Worm (Caenorhabditis elegans) whole organism, L2 larva: ENCODE measurements around the gene K08H2.10.
A peak's percentile ranks its signal among the peaks of the same experiment; 100 is the strongest.

ENCODE experiments used
- C34F6.9 ChIP-seq: fragments of 150-350 bp; optimal IDR thresholded peaks from 2 replicates; lab custom pipeline; 2014; ENCODE audit warnings: missing biosample characterization, missing genetic modification characterization
- R02D3.7 ChIP-seq: fragments of 150-350 bp; optimal IDR thresholded peaks from 2 replicates; lab custom pipeline; 2014; ENCODE audit warnings: missing biosample characterization, missing genetic modification characterization
- Y55F3AM.14 ChIP-seq: fragments of 200-800 bp; sonication (Bioruptor generic); optimal IDR thresholded peaks from 2 replicates; lab custom pipeline; 2018; ENCODE audit warnings: mild to moderate bottlenecking, missing genetic modification characterization, missing compliant biosample characterization
- ZK546.5 ChIP-seq: sonication (generic microtip); optimal IDR thresholded peaks from 2 replicates; lab custom pipeline; 2017; ENCODE audit warnings: missing biosample characterization, missing genetic modification characterization
- aly-2 ChIP-seq: fragments of 150-350 bp; optimal IDR thresholded peaks from 2 replicates; lab custom pipeline; 2014; ENCODE audit warnings: missing biosample characterization, missing genetic modification characterization
- blmp-1 ChIP-seq: sonication (generic microtip); optimal IDR thresholded peaks from 2 replicates; lab custom pipeline; 2017; ENCODE audit warnings: missing genetic modification characterization, mild to moderate bottlenecking, missing compliant biosample characterization, antibody characterized with exemption, moderate library complexity; ENCODE audit not compliant: insufficient read depth
- ceh-16 ChIP-seq: fragments of 150-350 bp; optimal IDR thresholded peaks from 2 replicates; lab custom pipeline; 2014; ENCODE audit warnings: missing biosample characterization, missing genetic modification characterization
- ceh-82 ChIP-seq: fragments of 150-350 bp; optimal IDR thresholded peaks from 2 replicates; lab custom pipeline; 2014; ENCODE audit warnings: missing biosample characterization, missing genetic modification characterization
- crh-2 ChIP-seq: sonication (generic microtip); optimal IDR thresholded peaks from 2 replicates; lab custom pipeline; 2017; ENCODE audit warnings: missing biosample characterization, missing genetic modification characterization
- dmd-4 ChIP-seq: sonication (generic microtip); optimal IDR thresholded peaks from 2 replicates; lab custom pipeline; 2017; ENCODE audit warnings: missing biosample characterization, missing genetic modification characterization
- elt-1 ChIP-seq: fragments of 150-350 bp; optimal IDR thresholded peaks from 2 replicates; lab custom pipeline; 2014; ENCODE audit warnings: missing biosample characterization, missing genetic modification characterization
- elt-3 ChIP-seq: sonication (generic microtip); optimal IDR thresholded peaks from 2 replicates; lab custom pipeline; 2017; ENCODE audit warnings: missing biosample characterization, missing genetic modification characterization
- fos-1 ChIP-seq: fragments of 150-350 bp; optimal IDR thresholded peaks from 2 replicates; lab custom pipeline; 2014; ENCODE audit warnings: missing biosample characterization, missing genetic modification characterization
- gmeb-1 ChIP-seq: fragments of 150-350 bp; optimal IDR thresholded peaks from 2 replicates; lab custom pipeline; 2014; ENCODE audit warnings: missing biosample characterization, missing genetic modification characterization
- lin-13 ChIP-seq: fragments of 150-350 bp; optimal IDR thresholded peaks from 2 replicates; lab custom pipeline; 2014; ENCODE audit warnings: missing biosample characterization, missing genetic modification reagents, missing genetic modification characterization
- mab-5 ChIP-seq: fragments of 150-350 bp; optimal IDR thresholded peaks from 2 replicates; lab custom pipeline; 2014; ENCODE audit warnings: missing biosample characterization, missing genetic modification characterization
- mbf-1 ChIP-seq: sonication (generic microtip); optimal IDR thresholded peaks from 2 replicates; lab custom pipeline; 2017; ENCODE audit warnings: missing biosample characterization, missing genetic modification characterization
- mdl-1 ChIP-seq, 2 experiments: fragments of 150-350 bp in 1 of 2; sonication (generic microtip) in 1 of 2; optimal IDR thresholded peaks; 2 replicates each; lab custom pipeline; 2017; ENCODE audit warnings: missing biosample characterization in 2 of 2, missing genetic modification characterization in 2 of 2
- nhr-10 ChIP-seq: sonication (generic microtip); optimal IDR thresholded peaks from 2 replicates; lab custom pipeline; 2017; ENCODE audit warnings: missing biosample characterization, missing genetic modification characterization
- nhr-11 ChIP-seq: fragments of 150-350 bp; optimal IDR thresholded peaks from 2 replicates; lab custom pipeline; 2014; ENCODE audit warnings: missing biosample characterization, missing genetic modification characterization
- nhr-12 ChIP-seq: fragments of 150-350 bp; optimal IDR thresholded peaks from 2 replicates; lab custom pipeline; 2014; ENCODE audit warnings: missing biosample characterization, missing genetic modification characterization
- nhr-129 ChIP-seq: fragments of 150-350 bp; optimal IDR thresholded peaks from 2 replicates; lab custom pipeline; 2014; ENCODE audit warnings: missing biosample characterization, missing genetic modification characterization
- nhr-237 ChIP-seq: fragments of 150-350 bp; optimal IDR thresholded peaks from 2 replicates; lab custom pipeline; 2014; ENCODE audit warnings: missing biosample characterization, missing genetic modification characterization
- nhr-25 ChIP-seq: fragments of 150-350 bp; sonication (generic microtip); optimal IDR thresholded peaks from 3 replicates; lab custom pipeline; 2014; ENCODE audit warnings: missing biosample characterization, missing genetic modification characterization
- nhr-6 ChIP-seq: fragments of 150-350 bp; optimal IDR thresholded peaks from 2 replicates; lab custom pipeline; 2014; ENCODE audit warnings: missing biosample characterization, missing genetic modification characterization
- nhr-77 ChIP-seq: fragments of 150-350 bp; optimal IDR thresholded peaks from 2 replicates; lab custom pipeline; 2014; ENCODE audit warnings: missing biosample characterization, missing genetic modification characterization
- sma-3 ChIP-seq: sonication (generic microtip); optimal IDR thresholded peaks from 2 replicates; lab custom pipeline; 2016; ENCODE audit warnings: missing genetic modification reagents, missing genetic modification characterization, missing compliant biosample characterization
- sma-9 ChIP-seq, 2 experiments: fragments of 150-350 bp in 1 of 2; sonication (generic microtip) in 1 of 2; optimal IDR thresholded peaks; 2 replicates each; lab custom pipeline; 2014 to 2016; ENCODE audit warnings: missing genetic modification characterization in 2 of 2, mild to moderate bottlenecking in 1 of 2, missing biosample characterization in 1 of 2, missing compliant biosample characterization in 1 of 2, missing genetic modification reagents in 1 of 2, moderate library complexity in 1 of 2
- unc-39 ChIP-seq: fragments of 150-350 bp; optimal IDR thresholded peaks from 2 replicates; lab custom pipeline; 2014; ENCODE audit warnings: missing biosample characterization, missing genetic modification characterization
- unc-55 ChIP-seq: fragments of 150-350 bp; sonication (generic microtip); optimal IDR thresholded peaks from 3 replicates; lab custom pipeline; 2014; ENCODE audit warnings: missing biosample characterization, missing genetic modification reagents, missing genetic modification characterization
- unc-62 ChIP-seq: fragments of 150-350 bp; optimal IDR thresholded peaks from 2 replicates; lab custom pipeline; 2014; ENCODE audit warnings: missing biosample characterization, missing genetic modification reagents, missing genetic modification characterization
- zag-1 ChIP-seq: fragments of 150-350 bp; optimal IDR thresholded peaks from 2 replicates; lab custom pipeline; 2014; ENCODE audit warnings: missing biosample characterization, missing genetic modification characterization
- ztf-1 ChIP-seq: fragments of 200-800 bp; sonication (Bioruptor generic); conservative IDR thresholded peaks from 2 replicates; pipeline ENCODE4 v1.3.6; 2022; ENCODE audit warnings: missing genetic modification characterization, missing compliant biosample characterization
- ztf-11 ChIP-seq: sonication (generic microtip); optimal IDR thresholded peaks from 2 replicates; lab custom pipeline; 2017; ENCODE audit warnings: missing biosample characterization, missing genetic modification characterization
- ztf-4 ChIP-seq: fragments of 150-350 bp; optimal IDR thresholded peaks from 2 replicates; lab custom pipeline; 2014; ENCODE audit warnings: missing biosample characterization, missing genetic modification characterization

The K08H2.10 gene

ce11 chrX:13226614-13227096 is 31.0 kb upstream of the K08H2.10 start, which contains the start of gene skr-21:
skr-21 (minus strand) TSS chrX:13226664.
- no peak for TF ChIP-seq sma-9 (GFP tag; optimal IDR thresholded peaks at IDR 0.05; lab: Kevin White, UChicago)
- no peak for TF ChIP-seq sma-9 (tag; optimal IDR thresholded peaks at IDR 0.05; lab: Kevin White, UChicago)
- TF ChIP-seq crh-2 (tag; lab: Kevin White, UChicago): peak; percentile 69

- TF ChIP-seq unc-62 (GFP tag; lab: Kevin White, UChicago): no peak
- no peak for TF ChIP-seq blmp-1 (tag; lab: Kevin White, UChicago)
- TF ChIP-seq mab-5 (tag; lab: Kevin White, UChicago): no peak
- no peak for TF ChIP-seq dmd-4 (tag; lab: Kevin White, UChicago)
- TF ChIP-seq fos-1 (tag; lab: Kevin White, UChicago): no peak
- TF ChIP-seq Y55F3AM.14: no peak
- TF ChIP-seq nhr-10 (tag; lab: Kevin White, UChicago): no peak
- TF ChIP-seq unc-55: no peak
- TF ChIP-seq nhr-11 (tag; lab: Kevin White, UChicago): no peak
- TF ChIP-seq mdl-1 (tag; optimal IDR thresholded peaks at IDR 0.05; lab: Kevin White, UChicago): no peak
- TF ChIP-seq elt-3 (tag; lab: Kevin White, UChicago): no peak
These were observed 29.8 kb upstream of the K08H2.10 start for ce11 chrX:13227778-13228177.

DNA sequence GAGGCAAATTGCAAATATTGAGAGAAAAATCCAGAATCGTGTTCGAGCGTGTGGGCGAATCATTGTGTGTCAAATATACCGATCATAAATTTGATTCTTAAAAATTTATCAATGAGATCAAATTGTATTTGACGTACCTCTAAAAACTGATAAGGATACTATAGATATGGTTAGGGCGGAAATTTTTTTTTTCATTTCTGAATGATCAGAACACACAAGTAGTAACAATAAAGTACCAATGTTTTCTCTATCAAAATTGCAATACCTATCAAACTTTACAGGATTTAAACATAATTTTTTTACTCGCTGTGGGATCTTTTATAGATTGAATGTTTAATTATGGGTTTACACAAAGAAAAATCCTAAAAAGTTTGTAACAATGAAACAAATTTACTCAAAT is 25.3 kb upstream of the K08H2.10 start, which contains the start of gene bgnt-1.5:
TSS of gene bgnt-1.5 (minus strand) at position 101 of the 400 bp plus-strand sequence.
- TF ChIP-seq zag-1 (tag; lab: Kevin White, UChicago) (no peak), mbf-1 (tag; lab: Kevin White, UChicago) (no peak), C34F6.9 (tag; lab: Kevin White, UChicago) (no peak), unc-62 (GFP tag; lab: Kevin White, UChicago) (no peak), nhr-12 (tag; lab: Kevin White, UChicago) (no peak), sma-9 (GFP tag; optimal IDR thresholded peaks at IDR 0.05; lab: Kevin White, UChicago) (no peak), sma-9 (tag; optimal IDR thresholded peaks at IDR 0.05; lab: Kevin White, UChicago) (no peak), mdl-1 (tag; optimal IDR thresholded peaks at IDR 0.05; lab: Kevin White, UChicago) (no peak), ceh-16 (tag; lab: Kevin White, UChicago) (no peak), aly-2 (tag; lab: Kevin White, UChicago) (no peak), nhr-25 (tag; lab: Kevin White, UChicago) (no peak), elt-1 (no peak), nhr-237 (tag; lab: Kevin White, UChicago) (no peak), blmp-1 (tag; lab: Kevin White, UChicago) (no peak), R02D3.7 (no peak), lin-13 (GFP tag; lab: Kevin White, UChicago) (no peak), dmd-4 (tag; lab: Kevin White, UChicago) (no peak)

- TF ChIP-seq ztf-4 (tag; lab: Kevin White, UChicago): no peak
- TF ChIP-seq gmeb-1 (tag; lab: Kevin White, UChicago): no peak
- TF ChIP-seq lin-13 (GFP tag; lab: Kevin White, UChicago): no peak
- TF ChIP-seq mab-5 (tag; lab: Kevin White, UChicago): no peak
- TF ChIP-seq R02D3.7: no peak
- no peak for TF ChIP-seq nhr-6 (tag; lab: Kevin White, UChicago)
- TF ChIP-seq blmp-1 (tag; lab: Kevin White, UChicago): no peak
- TF ChIP-seq nhr-25 (tag; lab: Kevin White, UChicago): no peak
- TF ChIP-seq ztf-11: no peak
- TF ChIP-seq unc-55: no peak
- no peak for TF ChIP-seq zag-1 (tag; lab: Kevin White, UChicago)
- no peak for TF ChIP-seq nhr-11 (tag; lab: Kevin White, UChicago)
- no peak for TF ChIP-seq ZK546.5
- TF ChIP-seq unc-39 (tag; lab: Kevin White, UChicago): no peak
- TF ChIP-seq sma-3 (GFP tag; lab: Kevin White, UChicago): no peak
- TF ChIP-seq ceh-82: no peak
- no peak for TF ChIP-seq nhr-129 (tag; lab: Kevin White, UChicago)
- TF ChIP-seq fos-1 (tag; lab: Kevin White, UChicago): no peak
- no peak for TF ChIP-seq ceh-16 (tag; lab: Kevin White, UChicago)
These were observed 22.7 kb upstream of the K08H2.10 start, which contains the start of gene K08H2.2 for ce11 chrX:13234879-13235278. K08H2.2 (minus strand) TSS chrX:13234979.

DNA sequence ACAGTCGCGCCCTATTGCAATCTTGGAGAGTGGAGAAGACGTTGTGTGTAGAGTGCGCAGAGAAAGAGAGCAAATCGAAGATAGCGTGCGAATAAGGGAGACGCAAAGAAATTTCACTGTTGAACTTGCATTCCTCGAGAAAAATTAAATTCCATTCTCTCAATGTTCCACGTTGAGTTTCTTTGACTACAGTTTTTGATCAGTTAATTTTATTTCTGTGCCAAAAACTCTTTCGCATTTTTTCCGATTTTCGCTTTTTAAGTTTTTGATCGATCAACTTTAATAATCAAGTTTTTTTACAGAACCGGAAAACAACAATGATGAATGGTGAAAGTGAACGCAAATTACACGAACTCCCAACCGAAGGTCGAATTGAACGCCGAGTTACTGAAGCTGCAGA is 20.5 kb upstream of the K08H2.10 start, which contains the start of gene K08H2.3:
TSS of gene K08H2.3 (plus strand) at position 301 of the 400 bp plus-strand sequence.
- TF ChIP-seq ztf-1 (no peak), nhr-77 (no peak), ceh-16 (tag; lab: Kevin White, UChicago) (no peak), ztf-4 (tag; lab: Kevin White, UChicago) (no peak)
